Worm (Caenorhabditis elegans): ENCODE measurements around the gene C29F5.8.

The C29F5.8 gene

ce11 chrII:6263685-6264084 lies 42.5 kb upstream of the C29F5.8 start, which contains the start of gene F13H8.3:
Gene F13H8.3, plus strand, starts transcription at chrII:6263985.
- no peak for TF ChIP-seq egl-18 (GFP tag; IDR thresholded peaks at IDR 0.05)
- no peak for TF ChIP-seq Y56A3A.18 (GFP tag; IDR thresholded peaks at IDR 0.05)
- TF ChIP-seq nfya-2 (GFP tag; IDR thresholded peaks at IDR 0.05), result no peak
- TF ChIP-seq T07F8.4 (tag; optimal IDR thresholded peaks at IDR 0.05), result no peak
- TF ChIP-seq lin-26 (GFP tag; IDR thresholded peaks at IDR 0.05), result no peak
- TF ChIP-seq sea-2 (GFP tag; IDR thresholded peaks at IDR 0.05), result no peak
- no peak for TF ChIP-seq F22D6.2 (tag; optimal IDR thresholded peaks at IDR 0.05)

- TF ChIP-seq aptf-3 (GFP tag; IDR thresholded peaks at IDR 0.05) (no peak), xnd-1 (tag; optimal IDR thresholded peaks at IDR 0.05) (no peak), snpc-1.1 (tag; optimal IDR thresholded peaks at IDR 0.05; ENCODE audit: insufficient read depth) (no peak), Y56A3A.18 (GFP tag; IDR thresholded peaks at IDR 0.05) (no peak), F23B12.7 (tag; optimal IDR thresholded peaks at IDR 0.05; ENCODE audit: insufficient read depth) (no peak), gei-17 (GFP tag; optimal IDR thresholded peaks at IDR 0.05) (no peak), rec-8 (tag; optimal IDR thresholded peaks at IDR 0.05) (no peak), hmg-1.2 (GFP tag; IDR thresholded peaks at IDR 0.05) (no peak), madf-8 (GFP tag; conservative IDR thresholded peaks at IDR 0.05) (no peak), nfya-2 (GFP tag; IDR thresholded peaks at IDR 0.05) (no peak), pha-4 (tag; optimal IDR thresholded peaks at IDR 0.05) (no peak), bed-2 (GFP tag; IDR thresholded peaks at IDR 0.05) (no peak)
Measured at ce11 chrII:6267983-6268382, 38.2 kb upstream of the C29F5.8 start, which contains the start of gene F13H8.8. Gene F13H8.8, minus strand, starts transcription at chrII:6268083.

- TF ChIP-seq sea-2 (GFP tag; IDR thresholded peaks at IDR 0.05) (no peak), efl-1 (GFP tag; optimal IDR thresholded peaks at IDR 0.05) (peak; percentile 76), F52B5.7 (tag; optimal IDR thresholded peaks at IDR 0.05) (no peak), ZK185.1 (tag; optimal IDR thresholded peaks at IDR 0.05; ENCODE audit: poor library complexity, severe bottlenecking) (no peak), C17E4.6 (GFP tag; IDR thresholded peaks at IDR 0.05) (peak; percentile 70; the same call in 1 of the 2 replicates), Y53F4B.3 (GFP tag; IDR thresholded peaks at IDR 0.05) (peak; percentile 85), nhr-80 (tag; optimal IDR thresholded peaks at IDR 0.05) (peak; percentile 10), bed-2 (GFP tag; IDR thresholded peaks at IDR 0.05) (peak; percentile 88), pbrm-1 (GFP tag; IDR thresholded peaks at IDR 0.05) (peak; percentile 92), snpc-1.1 (tag; optimal IDR thresholded peaks at IDR 0.05; ENCODE audit: insufficient read depth) (no peak), sptf-2 (GFP tag; optimal IDR thresholded peaks at IDR 0.05) (no peak), bed-1 (GFP tag; IDR thresholded peaks at IDR 0.05) (no peak), egl-44 (GFP tag; IDR thresholded peaks at IDR 0.05) (peak; percentile 66; the same call in 1 of the 2 replicates), F33H1.4 (GFP tag; IDR thresholded peaks at IDR 0.05) (peak; percentile 73), egl-18 (GFP tag; IDR thresholded peaks at IDR 0.05) (no peak), dox-1 (GFP tag; IDR thresholded peaks at IDR 0.05) (peak; percentile 96), Y53G8AR.9 (GFP tag; conservative IDR thresholded peaks at IDR 0.05) (peak; percentile 61; the same call in 1 of the 2 replicates), C06A6.2 (GFP tag; conservative IDR thresholded peaks at IDR 0.05) (peak; percentile 85), ztf-18 (tag; optimal IDR thresholded peaks at IDR 0.05) (peak; percentile 56), Y56A3A.18 (GFP tag; IDR thresholded peaks at IDR 0.05) (0 out of 2 replicates have a peak, but pooled peaks have one; percentile 69), attf-5 (GFP tag; optimal IDR thresholded peaks at IDR 0.05) (peak; percentile 84), fkh-3 (tag; optimal IDR thresholded peaks at IDR 0.05) (no peak), unc-130 (GFP tag; optimal IDR thresholded peaks at IDR 0.05) (no peak), zim-3 (tag; optimal IDR thresholded peaks at IDR 0.05) (peak; percentile 2), rcor-1 (GFP tag; IDR thresholded peaks at IDR 0.05) (peak; percentile 92), atf-7 (tag; optimal IDR thresholded peaks at IDR 0.05) (no peak), F49E8.2 (tag; optimal IDR thresholded peaks at IDR 0.05; ENCODE audit: insufficient read depth) (peak; percentile 6), egrh-3 (GFP tag; IDR thresholded peaks at IDR 0.05) (peak; percentile 75), ceh-58 (GFP tag; IDR thresholded peaks at IDR 0.05) (no peak), nfya-1 (tag; optimal IDR thresholded peaks at IDR 0.05; ENCODE audit: borderline replicate concordance, insufficient read depth) (no peak), lsl-1 (GFP tag; optimal IDR thresholded peaks at IDR 0.05) (peak; percentile 63)
Measured at ce11 chrII:6269805-6270414, 36.3 kb upstream of the C29F5.8 start, which contains the start of gene F13H8.2. Gene F13H8.2, plus strand, starts transcription at chrII:6270364.

All from whole organism, young adult.